Fruit fly (Drosophila melanogaster) whole organism, embryonic: ENCODE results near the gene CG1317.
A peak's percentile ranks its signal among the peaks of the same experiment; 100 is the strongest.

Experiments used
- Ada2b ChIP-seq: fragments of 200-800 bp; sonication (Bioruptor generic); IDR thresholded peaks from 2 replicates; pipeline ENCODE4 v1.3.6; 2022; ENCODE audit warnings: missing biosample characterization, missing genetic modification characterization
- CG11723 ChIP-seq: fragments of 200-800 bp; sonication (Bioruptor generic); optimal IDR thresholded peaks from 2 replicates; lab custom pipeline; 2017; ENCODE audit warnings: missing biosample characterization, mild to moderate bottlenecking, missing genetic modification characterization
- CG13296 ChIP-seq: fragments of 200-800 bp; sonication (Bioruptor generic); optimal IDR thresholded peaks from 3 replicates; lab custom pipeline; 2018; ENCODE audit warnings: missing biosample characterization, mild to moderate bottlenecking, missing genetic modification characterization
- CG13894 ChIP-seq: fragments of 200-800 bp; sonication (Bioruptor generic); optimal IDR thresholded peaks from 3 replicates; lab custom pipeline; 2018; ENCODE audit warnings: missing biosample characterization, mild to moderate bottlenecking, missing genetic modification characterization, moderate library complexity
- CG14667 ChIP-seq: fragments of 200-800 bp; sonication (Bioruptor generic); IDR thresholded peaks from 2 replicates; pipeline ENCODE4 v1.3.6; 2022; ENCODE audit warnings: missing biosample characterization, missing genetic modification characterization
- CG1529 ChIP-seq: fragments of 200-800 bp; sonication (Bioruptor generic); optimal IDR thresholded peaks from 3 replicates; lab custom pipeline; 2018; ENCODE audit warnings: missing biosample characterization, missing genetic modification characterization
- CG15479 ChIP-seq: fragments of 200-800 bp; sonication (Bioruptor generic); optimal IDR thresholded peaks from 3 replicates; lab custom pipeline; 2019; ENCODE audit warnings: missing biosample characterization, mild to moderate bottlenecking, missing genetic modification characterization, moderate library complexity
- CG15601 ChIP-seq: fragments of 200-800 bp; sonication (Bioruptor generic); optimal IDR thresholded peaks from 3 replicates; lab custom pipeline; 2019; ENCODE audit warnings: missing biosample characterization, mild to moderate bottlenecking, missing genetic modification characterization, moderate library complexity
- CG17568 ChIP-seq: fragments of 200-800 bp; sonication (Bioruptor generic); optimal IDR thresholded peaks from 2 replicates; lab custom pipeline; 2018; ENCODE audit warnings: missing biosample characterization, mild to moderate bottlenecking, missing genetic modification characterization, moderate library complexity
- CG17829 ChIP-seq: fragments of 200-800 bp; optimal IDR thresholded peaks from 2 replicates; lab custom pipeline; 2019; ENCODE audit warnings: missing biosample characterization, mild to moderate bottlenecking, missing genetic modification characterization, moderate library complexity
- CG32772 ChIP-seq: fragments of 200-800 bp; sonication (Bioruptor generic); IDR thresholded peaks from 2 replicates; pipeline ENCODE4 v1.3.6; 2022; ENCODE audit warnings: missing biosample characterization, missing genetic modification characterization
- CG6175 ChIP-seq: fragments of 200-800 bp; sonication (Bioruptor generic); IDR thresholded peaks from 3 replicates; pipeline ENCODE4 v1.3.6; 2022; ENCODE audit warnings: missing biosample characterization, missing genetic modification characterization
- CG6254 ChIP-seq: fragments of 200-800 bp; sonication (Bioruptor generic); optimal IDR thresholded peaks from 3 replicates; lab custom pipeline; 2017; ENCODE audit warnings: mild to moderate bottlenecking, missing biosample characterization, missing genetic modification reagents, missing genetic modification characterization
- CG6854 ChIP-seq: fragments of 200-800 bp; sonication (Bioruptor generic); optimal IDR thresholded peaks from 3 replicates; lab custom pipeline; 2017; ENCODE audit warnings: missing biosample characterization, mild to moderate bottlenecking, missing genetic modification characterization
- CG7357 ChIP-seq: fragments of 200-800 bp; sonication (Bioruptor generic); IDR thresholded peaks from 3 replicates; pipeline ENCODE4 v1.3.6; 2022; ENCODE audit warnings: missing biosample characterization, missing genetic modification characterization
- CG7786 ChIP-seq: fragments of 200-800 bp; sonication (Bioruptor generic); optimal IDR thresholded peaks from 2 replicates; lab custom pipeline; 2016; ENCODE audit warnings: missing biosample characterization, missing genetic modification characterization
- CG8388 ChIP-seq: fragments of 200-800 bp; sonication (Bioruptor generic); optimal IDR thresholded peaks from 2 replicates; lab custom pipeline; 2019; ENCODE audit warnings: missing biosample characterization, mild to moderate bottlenecking, missing genetic modification characterization, moderate library complexity
- CG8765 ChIP-seq: fragments of 200-800 bp; sonication (Bioruptor generic); IDR thresholded peaks from 2 replicates; pipeline ENCODE4 v1.3.6; 2022; ENCODE audit warnings: missing biosample characterization, missing genetic modification characterization
- D ChIP-seq, 2 experiments: fragments of 200-800 bp in 1 of 2; fragments of >200 bp in 1 of 2; sonication (Bioruptor generic) in 1 of 2; optimal IDR thresholded peaks; 2 replicates in 1 of 2; 3 replicates in 1 of 2; lab custom pipeline; 2017; ENCODE audit warnings: mild to moderate bottlenecking in 1 of 2, missing biosample characterization in 1 of 2, missing genetic modification characterization in 1 of 2, missing genetic modification reagents in 1 of 2
- Ets97D ChIP-seq: fragments of 200-800 bp; sonication (Bioruptor generic); optimal IDR thresholded peaks from 3 replicates; lab custom pipeline; 2016; ENCODE audit warnings: missing biosample characterization, missing genetic modification characterization
- Gug ChIP-seq: fragments of 200-800 bp; sonication (Bioruptor generic); IDR thresholded peaks from 4 replicates; pipeline ENCODE4 v1.3.6; 2022; ENCODE audit warnings: missing biosample characterization, missing genetic modification characterization
- HLH3B ChIP-seq: fragments of 200-800 bp; sonication (Bioruptor generic); IDR thresholded peaks from 2 replicates; pipeline ENCODE4 v1.3.6; 2022; ENCODE audit warnings: missing biosample characterization, missing genetic modification characterization
- HLH4C ChIP-seq: fragments of 200-800 bp; sonication (Bioruptor generic); IDR thresholded peaks from 3 replicates; pipeline ENCODE4 v1.3.6; 2022; ENCODE audit warnings: missing biosample characterization, missing genetic modification characterization; ENCODE audit not compliant: partially characterized antibody
- HmgD ChIP-seq: fragments of 200-800 bp; sonication (Bioruptor generic); optimal IDR thresholded peaks from 3 replicates; lab custom pipeline; 2016; ENCODE audit warnings: missing biosample characterization, missing genetic modification characterization
- Hmx ChIP-seq: fragments of 200-800 bp; sonication (Bioruptor generic); optimal IDR thresholded peaks from 2 replicates; lab custom pipeline; 2016; ENCODE audit warnings: missing biosample characterization, missing genetic modification characterization
- Mes4 ChIP-seq: fragments of 200-800 bp; sonication (Bioruptor generic); optimal IDR thresholded peaks from 2 replicates; lab custom pipeline; 2016; ENCODE audit warnings: missing biosample characterization, missing genetic modification characterization
- Mrtf ChIP-seq: fragments of 200-800 bp; sonication (Bioruptor generic); IDR thresholded peaks from 3 replicates; pipeline ENCODE4 v1.3.6; 2022; ENCODE audit warnings: missing biosample characterization, missing genetic modification characterization
- Myb ChIP-seq: fragments of 200-800 bp; sonication (Bioruptor generic); optimal IDR thresholded peaks from 2 replicates; lab custom pipeline; 2016; ENCODE audit warnings: missing biosample characterization, missing genetic modification characterization
- Neu2 ChIP-seq: fragments of 200-800 bp; sonication (Bioruptor generic); optimal IDR thresholded peaks from 3 replicates; lab custom pipeline; 2016; ENCODE audit warnings: missing biosample characterization, missing genetic modification characterization, borderline replicate concordance
- Six4 ChIP-seq: fragments of 200-800 bp; sonication (Bioruptor generic); optimal IDR thresholded peaks from 2 replicates; lab custom pipeline; 2016; ENCODE audit warnings: missing biosample characterization, missing genetic modification characterization
- Sox102F ChIP-seq: fragments of 200-800 bp; sonication (Bioruptor generic); optimal IDR thresholded peaks from 2 replicates; lab custom pipeline; 2018; ENCODE audit warnings: missing biosample characterization, mild to moderate bottlenecking, missing genetic modification characterization, moderate library complexity
- ap ChIP-seq: fragments of 200-800 bp; sonication (Bioruptor generic); IDR thresholded peaks from 2 replicates; pipeline ENCODE4 v1.3.6; 2022; ENCODE audit warnings: missing biosample characterization, missing genetic modification characterization
- az2 ChIP-seq: fragments of 200-800 bp; sonication (Bioruptor generic); optimal IDR thresholded peaks from 3 replicates; lab custom pipeline; 2016; ENCODE audit warnings: missing biosample characterization, missing genetic modification characterization
- br ChIP-seq: fragments of >200 bp; optimal IDR thresholded peaks from 2 replicates; lab custom pipeline; 2017
- chm ChIP-seq: fragments of 200-800 bp; sonication (Bioruptor generic); IDR thresholded peaks from 2 replicates; pipeline ENCODE4 v1.3.6; 2022; ENCODE audit warnings: missing biosample characterization, missing genetic modification characterization
- chn ChIP-seq: fragments of 200-800 bp; sonication (Bioruptor generic); optimal IDR thresholded peaks from 2 replicates; lab custom pipeline; 2016; ENCODE audit warnings: missing biosample characterization, missing genetic modification characterization
- ci ChIP-seq: fragments of 200-800 bp; sonication (Bioruptor generic); IDR thresholded peaks from 3 replicates; pipeline ENCODE4 v1.3.6; 2022; ENCODE audit warnings: missing biosample characterization, missing genetic modification characterization
- eve ChIP-seq, 2 experiments: fragments of >200 bp; optimal IDR thresholded peaks; 2 replicates each; lab custom pipeline; 2017; ENCODE audit warnings: missing biosample characterization in 2 of 2, missing genetic modification characterization in 2 of 2
- hth ChIP-seq: fragments of >200 bp; optimal IDR thresholded peaks from 2 replicates; lab custom pipeline; 2017; ENCODE audit warnings: inconsistent platforms
- inv ChIP-seq: fragments of 200-800 bp; sonication (Bioruptor generic); IDR thresholded peaks from 2 replicates; pipeline ENCODE4 v1.3.6; 2022; ENCODE audit warnings: missing biosample characterization, missing genetic modification characterization; ENCODE audit not compliant: partially characterized antibody
- klu ChIP-seq: fragments of 200-800 bp; sonication (Bioruptor generic); IDR thresholded peaks from 2 replicates; pipeline ENCODE4 v1.3.6; 2022; ENCODE audit warnings: missing biosample characterization, missing genetic modification characterization
- lilli ChIP-seq: fragments of 200-800 bp; sonication (Bioruptor generic); optimal IDR thresholded peaks from 3 replicates; lab custom pipeline; 2016; ENCODE audit warnings: missing biosample characterization, missing genetic modification characterization
- mld ChIP-seq: fragments of 200-800 bp; sonication (Bioruptor generic); IDR thresholded peaks from 3 replicates; pipeline ENCODE4 v1.3.6; 2022; ENCODE audit warnings: missing biosample characterization, missing genetic modification characterization; ENCODE audit not compliant: partially characterized antibody
- pros ChIP-seq: fragments of 200-800 bp; sonication (Bioruptor generic); optimal IDR thresholded peaks from 3 replicates; lab custom pipeline; 2019; ENCODE audit warnings: missing biosample characterization, mild to moderate bottlenecking, missing genetic modification characterization, moderate library complexity
- ranshi ChIP-seq: fragments of 200-800 bp; sonication (Bioruptor generic); IDR thresholded peaks from 2 replicates; pipeline ENCODE4 v1.3.6; 2022; ENCODE audit warnings: missing biosample characterization, missing genetic modification characterization
- salm ChIP-seq: fragments of 200-800 bp; sonication (Bioruptor generic); optimal IDR thresholded peaks from 2 replicates; lab custom pipeline; 2018; ENCODE audit warnings: missing biosample characterization, mild to moderate bottlenecking, missing genetic modification characterization
- sisA ChIP-seq: fragments of 200-800 bp; sonication (Bioruptor generic); IDR thresholded peaks from 2 replicates; pipeline ENCODE4 v1.3.6; 2022; ENCODE audit warnings: missing biosample characterization, missing genetic modification characterization
- ssp ChIP-seq: fragments of 200-800 bp; sonication (Bioruptor generic); IDR thresholded peaks from 2 replicates; pipeline ENCODE4 v1.3.6; 2022; ENCODE audit warnings: missing biosample characterization, missing genetic modification characterization
- tll ChIP-seq, 2 experiments: fragments of 200-800 bp in 1 of 2; fragments of >200 bp in 1 of 2; sonication (Bioruptor generic) in 1 of 2; optimal IDR thresholded peaks; 2 replicates each; lab custom pipeline; 2017 to 2019; ENCODE audit warnings: missing biosample characterization in 2 of 2, missing genetic modification characterization in 2 of 2, mild to moderate bottlenecking in 1 of 2, moderate library complexity in 1 of 2
- trh ChIP-seq: fragments of 200-800 bp; sonication (Bioruptor generic); optimal IDR thresholded peaks from 2 replicates; lab custom pipeline; 2016; ENCODE audit warnings: missing biosample characterization, missing genetic modification characterization
- zfh1 ChIP-seq: fragments of 200-800 bp; sonication (Bioruptor generic); IDR thresholded peaks from 3 replicates; pipeline ENCODE4 v1.3.6; 2022; ENCODE audit warnings: missing biosample characterization, missing genetic modification characterization

CG1317 gene

dm6 chr3L:2418769-2419168 lies 47.0 kb upstream of the CG1317 start (continued):
- TF ChIP-seq ranshi (GFP tag; lab: Robert Waterston, UW) = peak; percentile 92
- TF ChIP-seq lilli (GFP tag; lab: Kevin White, UChicago) = peak; percentile 72
- TF ChIP-seq CG6854 (GFP tag; lab: Kevin White, UChicago) = peak; percentile 89
- TF ChIP-seq Gug (GFP tag; lab: Robert Waterston, UW) = peak; percentile 83
- peak; percentile 77 for TF ChIP-seq Ets97D (GFP tag; lab: Kevin White, UChicago)
- TF ChIP-seq trh (GFP tag; lab: Kevin White, UChicago) = no peak
- peak; percentile 82 for TF ChIP-seq chm (GFP tag; lab: Robert Waterston, UW)
- TF ChIP-seq HLH3B (GFP tag; lab: Robert Waterston, UW) = peak; percentile 91
- TF ChIP-seq CG17829 = peak; percentile 64
- TF ChIP-seq CG7357 (GFP tag; lab: Robert Waterston, UW) = peak; percentile 39; the same call in 1 of the 3 replicates
- peak; percentile 69 for TF ChIP-seq CG13296
- peak; percentile 84 for TF ChIP-seq zfh1 (GFP tag; lab: Robert Waterston, UW)
- peak; percentile 86 for TF ChIP-seq Ada2b (GFP tag; lab: Robert Waterston, UW)
- TF ChIP-seq Hmx = peak; percentile 30
- TF ChIP-seq CG15601 (tag; lab: Kevin White, UChicago) = peak; percentile 24
- TF ChIP-seq CG15479 (GFP tag; lab: Kevin White, UChicago) = no peak
- peak; percentile 55 for TF ChIP-seq CG7786
- TF ChIP-seq HLH4C = no peak
- TF ChIP-seq Mrtf = peak; percentile 69; the same call in 2 of the 3 replicates
- no peak for TF ChIP-seq inv (GFP tag; lab: Robert Waterston, UW)
- peak; percentile 62 for TF ChIP-seq CG8388 (GFP tag; lab: Kevin White, UChicago)
- no peak for TF ChIP-seq pros
- TF ChIP-seq Mes4 = peak; percentile 50
- TF ChIP-seq ssp (GFP tag; lab: Robert Waterston, UW) = peak; percentile 62
- peak; percentile 71 for TF ChIP-seq klu
- TF ChIP-seq az2 (GFP tag; lab: Kevin White, UChicago) = peak; percentile 71
- TF ChIP-seq Neu2 (GFP tag; lab: Kevin White, UChicago) = no peak
- TF ChIP-seq CG13894 (tag; lab: Kevin White, UChicago) = peak; percentile 44
- peak; percentile 9 for TF ChIP-seq CG11723
- TF ChIP-seq Sox102F = peak; percentile 72
- TF ChIP-seq ap (GFP tag; lab: Robert Waterston, UW) = peak; percentile 77
- TF ChIP-seq chn (GFP tag; lab: Kevin White, UChicago) = peak; percentile 65
- peak; percentile 31 for TF ChIP-seq CG17568
- TF ChIP-seq sisA (GFP tag; lab: Robert Waterston, UW) = peak; percentile 83
- peak in 1 of 2 experiments; percentile 85 for TF ChIP-seq eve (GFP tag; optimal IDR thresholded peaks at IDR 0.05; lab: Kevin White, UChicago)
- TF ChIP-seq CG8765 (GFP tag; lab: Robert Waterston, UW) = peak; percentile 59
- TF ChIP-seq D (optimal IDR thresholded peaks at IDR 0.05; lab: Kevin White, UChicago) = no peak
- TF ChIP-seq D (GFP tag; optimal IDR thresholded peaks at IDR 0.05; lab: Kevin White, UChicago) = peak; percentile 88
- TF ChIP-seq br (lab: Kevin White, UChicago) = no peak
- TF ChIP-seq ci (GFP tag; lab: Robert Waterston, UW) = peak; percentile 92
- no peak for TF ChIP-seq mld (GFP tag; lab: Robert Waterston, UW)
- TF ChIP-seq Myb (GFP tag; lab: Kevin White, UChicago) = peak; percentile 29
- TF ChIP-seq HmgD = no peak
- TF ChIP-seq CG32772 (GFP tag; lab: Robert Waterston, UW) = peak; percentile 88
- no peak for TF ChIP-seq tll (GFP tag; optimal IDR thresholded peaks at IDR 0.05; lab: Kevin White, UChicago)
- peak; percentile 56 for TF ChIP-seq CG1529 (GFP tag; lab: Kevin White, UChicago)
- no peak for TF ChIP-seq hth (lab: Kevin White, UChicago)
- TF ChIP-seq Six4 (GFP tag; lab: Kevin White, UChicago) = peak; percentile 82
- TF ChIP-seq CG6254 (GFP tag; lab: Kevin White, UChicago) = peak; percentile 84
- peak; percentile 61; the same call in 2 of the 3 replicates for TF ChIP-seq CG6175 (GFP tag; lab: Robert Waterston, UW)
- TF ChIP-seq CG14667 (GFP tag; lab: Robert Waterston, UW) = peak; percentile 78
- no peak for TF ChIP-seq salm (tag; lab: Kevin White, UChicago)
